Fruit fly (Drosophila melanogaster): Measurements from ENCODE around the gene Cpr72Eb.

Cpr72Eb gene

dm6 chr3L:16364599-16364998 is at the start of gene Cpr72Eb:
TSS of gene Cpr72Eb (plus strand) at chr3L:16364899.
- TF ChIP-seq CG31441 (GFP tag; IDR thresholded peaks at IDR 0.05) (no peak), Side (GFP tag; optimal IDR thresholded peaks at IDR 0.05) (no peak), H15 (GFP tag; IDR thresholded peaks at IDR 0.05) (no peak), Meics (GFP tag; optimal IDR thresholded peaks at IDR 0.05) (no peak), CHES-1-like (GFP tag; optimal IDR thresholded peaks at IDR 0.05) (no peak), CG4854 (GFP tag; optimal IDR thresholded peaks at IDR 0.05) (no peak), pfk (GFP tag; optimal IDR thresholded peaks at IDR 0.05) (no peak), CG4617 (GFP tag; optimal IDR thresholded peaks at IDR 0.05; ENCODE audit: borderline replicate concordance) (no peak), CG4360 (GFP tag; IDR thresholded peaks at IDR 0.05) (no peak)

- TF ChIP-seq CG15011 (GFP tag; optimal IDR thresholded peaks at IDR 0.05) (no peak), CG33213 (GFP tag; optimal IDR thresholded peaks at IDR 0.05) (no peak), sisA (GFP tag; IDR thresholded peaks at IDR 0.05) (no peak), CG10543 (GFP tag; optimal IDR thresholded peaks at IDR 0.05) (no peak), otp (GFP tag; IDR thresholded peaks at IDR 0.05) (no peak), nerfin-2 (GFP tag; IDR thresholded peaks at IDR 0.05; ENCODE audit: partially characterized antibody) (no peak), Doc3 (GFP tag; IDR thresholded peaks at IDR 0.05; ENCODE audit: partially characterized antibody) (no peak), ro (GFP tag; IDR thresholded peaks at IDR 0.05) (no peak)
Observed at dm6 chr3L:16317724-16318123, 47.0 kb upstream of the Cpr72Eb start, which contains the start of gene Nplp3. TSS of gene Nplp3 (plus strand) at chr3L:16318024.

dm6 chr3L:16319399-16319906 is 45.2 kb upstream of the Cpr72Eb start, which contains the start of the genes CG13041 and CG13060:
TSS of gene CG13041 (minus strand) at chr3L:16319526.
TSS of gene CG13060 (plus strand) at chr3L:16319856.
- TF ChIP-seq Deaf1 (tag; optimal IDR thresholded peaks at IDR 0.05) (peak; percentile 68), BEAF-32 (GFP tag; optimal IDR thresholded peaks at IDR 0.05) (no peak), chinmo (GFP tag; IDR thresholded peaks at IDR 0.05; ENCODE audit: partially characterized antibody) (0 out of 4 replicates have a peak, but pooled peaks have one; percentile 61), CG10959 (GFP tag; IDR thresholded peaks at IDR 0.05) (no peak)

- no peak for TF ChIP-seq Antp (GFP tag; optimal IDR thresholded peaks at IDR 0.05)
- TF ChIP-seq pfk (GFP tag; optimal IDR thresholded peaks at IDR 0.05), result no peak
- TF ChIP-seq caup (GFP tag; optimal IDR thresholded peaks at IDR 0.05; ENCODE audit: severe bottlenecking), result no peak
- TF ChIP-seq Max (GFP tag; optimal IDR thresholded peaks at IDR 0.05), result no peak
- TF ChIP-seq phol (tag; optimal IDR thresholded peaks at IDR 0.05), result no peak
- TF ChIP-seq Oaz (GFP tag; IDR thresholded peaks at IDR 0.05), result no peak
- no peak for TF ChIP-seq CTCF (GFP tag; optimal IDR thresholded peaks at IDR 0.05)
- no peak for TF ChIP-seq danr (GFP tag; IDR thresholded peaks at IDR 0.05)
- no peak for TF ChIP-seq nom (GFP tag; optimal IDR thresholded peaks at IDR 0.05)
- TF ChIP-seq Six4 (GFP tag; optimal IDR thresholded peaks at IDR 0.05), result no peak
- TF ChIP-seq pan (optimal IDR thresholded peaks at IDR 0.05), result no peak
- no peak for TF ChIP-seq pan (GFP tag; optimal IDR thresholded peaks at IDR 0.05 in 1 of 2, IDR thresholded peaks at IDR 0.05 in 1 of 2)
Observed at dm6 chr3L:16321172-16321571, 43.5 kb upstream of the Cpr72Eb start, which contains the start of gene CG42718. TSS of gene CG42718 (minus strand) at chr3L:16321272.

dm6 chr3L:16323372-16323771 is 41.3 kb upstream of the Cpr72Eb start, which contains the start of gene CG13059:
TSS of gene CG13059 (plus strand) at chr3L:16323672.
- no peak for TF ChIP-seq Hsf (GFP tag; optimal IDR thresholded peaks at IDR 0.05)
- no peak for TF ChIP-seq CG1529 (GFP tag; optimal IDR thresholded peaks at IDR 0.05)
- no peak for TF ChIP-seq D19A (tag; optimal IDR thresholded peaks at IDR 0.05)
- TF ChIP-seq CG8359 (GFP tag; optimal IDR thresholded peaks at IDR 0.05; ENCODE audit: borderline replicate concordance), result no peak
- no peak for TF ChIP-seq lbe (GFP tag; optimal IDR thresholded peaks at IDR 0.05)
- no peak for TF ChIP-seq CG13296 (GFP tag; optimal IDR thresholded peaks at IDR 0.05)
- TF ChIP-seq trem (tag; optimal IDR thresholded peaks at IDR 0.05), result no peak
